Worm (Caenorhabditis elegans): ENCODE measurements around the gene clec-64.

ce11 chrII:12908779-12909178, 10.7 kb downstream of the clec-64 start, which contains the start of gene ddn-2:
- no peak for TF ChIP-seq ceh-31 (tag; optimal IDR thresholded peaks at IDR 0.05)
- no peak for TF ChIP-seq ceh-6 (GFP tag; optimal IDR thresholded peaks at IDR 0.05)
- TF ChIP-seq elt-2 (tag; optimal IDR thresholded peaks at IDR 0.05) = no peak
- no peak for TF ChIP-seq pax-1 (tag; optimal IDR thresholded peaks at IDR 0.05)
- no peak for TF ChIP-seq npax-4 (tag; optimal IDR thresholded peaks at IDR 0.05)
- no peak for TF ChIP-seq ref-2 (tag; optimal IDR thresholded peaks at IDR 0.05)
- TF ChIP-seq nfya-1 (tag; optimal IDR thresholded peaks at IDR 0.05) = no peak
- TF ChIP-seq fkh-10 (GFP tag; optimal IDR thresholded peaks at IDR 0.05) = no peak

Measured in whole organism, late embryonic.